Fruit fly (Drosophila melanogaster): ENCODE results near the gene chrb.

The chrb gene

dm6 chr3L:11487327-11487973 lies at the start of gene chrb:
Gene chrb, plus strand, starts transcription at chr3L:11487550.
- peak; percentile 5 for TF ChIP-seq CG32006 (GFP tag; optimal IDR thresholded peaks at IDR 0.05)
- peak; percentile 71 for TF ChIP-seq dsx (GFP tag; optimal IDR thresholded peaks at IDR 0.05; ENCODE audit: poor library complexity, severe bottlenecking)
- no peak for TF ChIP-seq CG10631 (GFP tag; optimal IDR thresholded peaks at IDR 0.05)
- peak; percentile 55 for TF ChIP-seq Sox102F (GFP tag; optimal IDR thresholded peaks at IDR 0.05)
- TF ChIP-seq CG11762 (GFP tag; optimal IDR thresholded peaks at IDR 0.05; ENCODE audit: insufficient read depth) = no peak
- TF ChIP-seq CG6808 (GFP tag; optimal IDR thresholded peaks at IDR 0.05) = peak; percentile 56
- TF ChIP-seq CG15336 (GFP tag; IDR thresholded peaks at IDR 0.05) = peak; percentile 73
- no peak for TF ChIP-seq Ets21C (GFP tag; optimal IDR thresholded peaks at IDR 0.05)
- TF ChIP-seq CG9139 (GFP tag; optimal IDR thresholded peaks at IDR 0.05) = peak; percentile 65
- TF ChIP-seq achi (GFP tag; optimal IDR thresholded peaks at IDR 0.05) = peak; percentile 26
- peak; percentile 30 for TF ChIP-seq CG3032 (tag; optimal IDR thresholded peaks at IDR 0.05)
- no peak for TF ChIP-seq Sox14 (GFP tag; optimal IDR thresholded peaks at IDR 0.05)
- TF ChIP-seq Hr38 (GFP tag; optimal IDR thresholded peaks at IDR 0.05) = no peak
- peak; percentile 78; the same call in 1 of the 3 replicates for TF ChIP-seq eg (GFP tag; IDR thresholded peaks at IDR 0.05)
- TF ChIP-seq net (GFP tag; optimal IDR thresholded peaks at IDR 0.05) = peak; percentile 73
- TF ChIP-seq CG3919 (GFP tag; optimal IDR thresholded peaks at IDR 0.05) = peak; percentile 47
- peak; percentile 50 for TF ChIP-seq CG1621 (tag; optimal IDR thresholded peaks at IDR 0.05)
- peak; percentile 74 for TF ChIP-seq Eip78C (GFP tag)
- TF ChIP-seq vri (GFP tag; optimal IDR thresholded peaks at IDR 0.05) = peak; percentile 68
- peak; percentile 41 for TF ChIP-seq CG6276 (GFP tag; optimal IDR thresholded peaks at IDR 0.05)
- no peak for TF ChIP-seq CG11294 (GFP tag; IDR thresholded peaks at IDR 0.05)
- peak; percentile 69 for TF ChIP-seq CG16779 (tag; optimal IDR thresholded peaks at IDR 0.05)
- TF ChIP-seq Hr39 (GFP tag; optimal IDR thresholded peaks at IDR 0.05) = no peak
- no peak for TF ChIP-seq CG8319 (GFP tag; optimal IDR thresholded peaks at IDR 0.05)
- TF ChIP-seq CG31627 (GFP tag; optimal IDR thresholded peaks at IDR 0.05) = no peak
- TF ChIP-seq esn (GFP tag; optimal IDR thresholded peaks at IDR 0.05) = peak; percentile 53
- TF ChIP-seq CG7368 (GFP tag; optimal IDR thresholded peaks at IDR 0.05) = peak; percentile 15
- no peak for TF ChIP-seq CG11902 (GFP tag; optimal IDR thresholded peaks at IDR 0.05)
- TF ChIP-seq salr (GFP tag; optimal IDR thresholded peaks at IDR 0.05) = no peak
- TF ChIP-seq CG34406 (GFP tag; optimal IDR thresholded peaks at IDR 0.05) = peak; percentile 30
- no peak for TF ChIP-seq dac (GFP tag; optimal IDR thresholded peaks at IDR 0.05)
- TF ChIP-seq Sox15 (GFP tag; optimal IDR thresholded peaks at IDR 0.05) = no peak
- TF ChIP-seq Eip93F (GFP tag; optimal IDR thresholded peaks at IDR 0.05) = no peak
- TF ChIP-seq Met (GFP tag; optimal IDR thresholded peaks at IDR 0.05) = peak; percentile 14
- no peak for TF ChIP-seq pdm3 (GFP tag; optimal IDR thresholded peaks at IDR 0.05)
- peak; percentile 68; the same call in 2 of the 3 replicates for TF ChIP-seq CG6163 (GFP tag; IDR thresholded peaks at IDR 0.05)
- peak; percentile 3 for TF ChIP-seq acj6 (GFP tag; optimal IDR thresholded peaks at IDR 0.05)
- no peak for TF ChIP-seq Gug (GFP tag; IDR thresholded peaks at IDR 0.05)
- peak; percentile 8 for TF ChIP-seq Hr4 (GFP tag; optimal IDR thresholded peaks at IDR 0.05)
- TF ChIP-seq Blimp-1 (GFP tag; optimal IDR thresholded peaks at IDR 0.05) = peak; percentile 0
- TF ChIP-seq svp (GFP tag) = no peak
- peak; percentile 73 for TF ChIP-seq fd85E (GFP tag; optimal IDR thresholded peaks at IDR 0.05)
- TF ChIP-seq topi (GFP tag; optimal IDR thresholded peaks at IDR 0.05) = peak; percentile 28
- TF ChIP-seq ss (GFP tag; optimal IDR thresholded peaks at IDR 0.05) = peak; percentile 76 to 79
- peak; percentile 18 for TF ChIP-seq Ets96B (tag; optimal IDR thresholded peaks at IDR 0.05)
- peak; percentile 69 for TF ChIP-seq CG8119 (GFP tag; IDR thresholded peaks at IDR 0.05)
- no peak for TF ChIP-seq OdsH (GFP tag; optimal IDR thresholded peaks at IDR 0.05)
- no peak for TF ChIP-seq lz (GFP tag; optimal IDR thresholded peaks at IDR 0.05)
- TF ChIP-seq cyc (GFP tag; optimal IDR thresholded peaks at IDR 0.05) = no peak
- peak; percentile 58 for TF ChIP-seq Eip75B (GFP tag; optimal IDR thresholded peaks at IDR 0.05)
- peak; percentile 23 for TF ChIP-seq CG6792 (GFP tag; optimal IDR thresholded peaks at IDR 0.05)
- TF ChIP-seq CG10669 (GFP tag; optimal IDR thresholded peaks at IDR 0.05) = peak; percentile 3
